Fruit fly (Drosophila melanogaster) whole organism, wandering third instar larva: ENCODE results near the gene CG34012.

Experiments
- brk ChIP-seq: fragments of 200-800 bp; sonication (Bioruptor generic); optimal IDR thresholded peaks from 2 replicates; lab custom pipeline; 2016; ENCODE audit warnings: missing biosample characterization, mild to moderate bottlenecking, missing genetic modification characterization
- h ChIP-seq: fragments of 200-800 bp; sonication (Bioruptor generic); optimal IDR thresholded peaks from 3 replicates; lab custom pipeline; 2016; ENCODE audit warnings: missing biosample characterization, mild to moderate bottlenecking, missing genetic modification characterization
- jim ChIP-seq: fragments of 175-275, 200-325 bp; sonication (Bioruptor generic); optimal IDR thresholded peaks from 2 replicates; lab custom pipeline; 2016; ENCODE audit warnings: missing biosample characterization, mild to moderate bottlenecking, missing genetic modification characterization
- lola ChIP-seq: fragments of >200 bp; optimal IDR thresholded peaks from 2 replicates; lab custom pipeline; 2017; ENCODE audit warnings: missing biosample characterization, missing genetic modification characterization

DNA sequence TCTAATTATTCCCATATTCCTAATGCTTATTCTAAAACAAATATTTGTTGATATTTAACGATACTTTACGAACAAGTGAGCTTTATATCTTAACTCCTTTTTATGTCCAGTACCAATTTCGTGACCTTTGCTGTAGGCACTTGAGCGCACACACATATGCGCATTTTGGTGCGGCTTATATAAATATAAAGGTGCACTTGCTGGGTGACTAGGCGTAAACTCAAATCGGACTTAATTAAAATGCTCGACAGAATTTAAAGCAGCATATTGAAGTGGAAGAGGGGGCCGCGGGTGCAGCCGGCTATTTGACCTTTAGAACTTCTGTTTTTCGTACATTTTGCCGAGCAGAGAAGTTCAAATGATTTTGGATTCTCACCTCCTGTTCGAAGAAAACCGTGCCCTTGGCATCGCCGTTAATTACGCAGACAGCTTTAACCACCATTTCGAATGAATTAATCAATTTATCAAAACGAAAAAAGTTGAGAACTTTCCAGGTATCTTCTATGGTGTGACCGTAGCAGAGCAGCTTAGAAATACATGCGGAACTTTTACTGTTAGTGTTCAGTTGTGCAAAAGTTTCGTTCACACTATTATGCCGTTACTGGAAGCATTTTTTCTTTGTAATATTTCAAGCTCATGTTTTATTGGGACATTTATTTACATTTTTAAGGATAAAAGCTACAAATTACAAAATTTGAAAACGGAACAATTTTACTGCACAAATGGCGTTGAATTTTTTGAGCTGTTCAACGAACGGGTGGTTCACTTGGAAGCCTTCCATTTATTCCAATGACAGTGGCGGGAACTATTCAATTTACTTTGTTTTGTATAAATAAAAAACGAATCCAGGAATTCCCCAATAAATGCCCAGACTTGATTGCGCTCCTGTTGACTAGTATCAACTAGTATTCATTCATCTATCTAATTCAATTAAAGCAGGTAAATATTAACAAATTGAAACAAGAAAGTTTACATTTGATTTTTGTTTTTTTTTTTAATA is 4.2 kb upstream of the CG34012 start, which contains the start of gene Sod1:
- TF ChIP-seq lola (peak; percentile 6), h (GFP tag; lab: Kevin White, UChicago) (no peak), jim (no peak), brk (GFP tag; lab: Kevin White, UChicago) (no peak)
